Worm (Caenorhabditis elegans): Measurements from ENCODE around the gene H01G02.3.

- TF ChIP-seq F13H6.1 (tag; optimal IDR thresholded peaks at IDR 0.05) (no peak), elt-1 (tag; optimal IDR thresholded peaks at IDR 0.05) (no peak), lin-39 (tag; optimal IDR thresholded peaks at IDR 0.05) (no peak), zag-1 (tag; optimal IDR thresholded peaks at IDR 0.05) (no peak), nhr-11 (tag; optimal IDR thresholded peaks at IDR 0.05) (no peak), lsy-2 (tag; optimal IDR thresholded peaks at IDR 0.05) (no peak), nhr-23 (tag; optimal IDR thresholded peaks at IDR 0.05) (no peak), nhr-12 (tag; optimal IDR thresholded peaks at IDR 0.05) (no peak), elt-3 (tag; optimal IDR thresholded peaks at IDR 0.05) (no peak), blmp-1 (tag; optimal IDR thresholded peaks at IDR 0.05; ENCODE audit: insufficient read depth) (no peak), unc-39 (tag; optimal IDR thresholded peaks at IDR 0.05) (no peak), ama-1 (optimal IDR thresholded peaks at IDR 0.05) (no peak), unc-62 (GFP tag; optimal IDR thresholded peaks at IDR 0.05) (no peak)
Observed at ce11 chrIV:11737269-11737668, 55.1 kb downstream of the H01G02.3 start, which contains the start of gene K01A6.8.
